Worm (Caenorhabditis elegans): ENCODE data around the gene F43H9.3.
A peak's percentile ranks its signal among the peaks of the same experiment; 100 is the strongest.

Gene F43H9.3

ce11 chrV:8024752-8025151 lies at the start of gene F43H9.3:
Gene F43H9.3 (minus strand): TSS chrV:8024940.
- TF ChIP-seq lin-35 (GFP tag; optimal IDR thresholded peaks at IDR 0.05) (peak; percentile 29 to 58), snu-23 (GFP tag; optimal IDR thresholded peaks at IDR 0.05) (peak; percentile 19), blmp-1 (tag; optimal IDR thresholded peaks at IDR 0.05) (no peak), dpl-1 (GFP tag; optimal IDR thresholded peaks at IDR 0.05) (peak in 2 of 3 experiments; percentile 47 to 60), F16B12.6 (tag; optimal IDR thresholded peaks at IDR 0.05) (peak; percentile 80), nhr-11 (tag; optimal IDR thresholded peaks at IDR 0.05) (no peak), sptf-1 (tag; optimal IDR thresholded peaks at IDR 0.05) (no peak), efl-1 (optimal IDR thresholded peaks at IDR 0.05) (peak; percentile 62 to 70), efl-1 (GFP tag; optimal IDR thresholded peaks at IDR 0.05 in 1 of 2) (peak; percentile 61 to 79), mdl-1 (tag; optimal IDR thresholded peaks at IDR 0.05) (peak in 1 of 2 experiments; percentile 17), nhr-76 (tag; optimal IDR thresholded peaks at IDR 0.05) (no peak), unc-130 (tag; optimal IDR thresholded peaks at IDR 0.05) (peak; percentile 28), C16A3.4 (tag; optimal IDR thresholded peaks at IDR 0.05) (peak; percentile 55), lsy-2 (tag; optimal IDR thresholded peaks at IDR 0.05) (peak; percentile 28 to 95), nhr-28 (tag; optimal IDR thresholded peaks at IDR 0.05) (no peak), unc-98 (GFP tag; IDR thresholded peaks at IDR 0.05) (no peak)

ce11 chrV:8073162-8073561 lies 48.4 kb upstream of the F43H9.3 start:
- TF ChIP-seq sox-4 (tag; optimal IDR thresholded peaks at IDR 0.05) (no peak), nhr-85 (tag) (peak; percentile 85), nhr-20 (tag; optimal IDR thresholded peaks at IDR 0.05) (peak; percentile 29), snu-23 (GFP tag; optimal IDR thresholded peaks at IDR 0.05) (no peak), nhr-90 (tag; optimal IDR thresholded peaks at IDR 0.05; ENCODE audit: poor library complexity) (no peak), elt-3 (tag; optimal IDR thresholded peaks at IDR 0.05) (peak in 5 of 6 experiments; percentile 78 to 89 (median 86)), grh-1 (GFP tag; IDR thresholded peaks at IDR 0.05) (no peak), blmp-1 (tag; optimal IDR thresholded peaks at IDR 0.05) (peak; percentile 89), dsc-1 (tag; optimal IDR thresholded peaks at IDR 0.05) (peak; percentile 56)

ce11 chrV:8072047-8072446 lies 47.3 kb upstream of the F43H9.3 start, which contains the start of gene str-144:
Gene str-144 (minus strand): TSS chrV:8072147.
- TF ChIP-seq nhr-19 (GFP tag; conservative IDR thresholded peaks at IDR 0.05) (no peak), dsc-1 (tag; optimal IDR thresholded peaks at IDR 0.05) (peak; percentile 15)

- TF ChIP-seq lin-14 (GFP tag; optimal IDR thresholded peaks at IDR 0.05) (no peak), dsc-1 (tag; optimal IDR thresholded peaks at IDR 0.05) (no peak), rnt-1 (tag; optimal IDR thresholded peaks at IDR 0.05) (no peak), ets-5 (GFP tag; IDR thresholded peaks at IDR 0.05) (no peak), isw-1 (GFP tag; IDR thresholded peaks at IDR 0.05) (no peak), ztf-4 (tag; optimal IDR thresholded peaks at IDR 0.05) (no peak), ceh-88 (GFP tag; IDR thresholded peaks at IDR 0.05) (no peak), pqm-1 (tag; optimal IDR thresholded peaks at IDR 0.05) (no peak), nhr-11 (tag; optimal IDR thresholded peaks at IDR 0.05) (no peak), efl-3 (GFP tag; optimal IDR thresholded peaks at IDR 0.05) (no peak), elt-2 (tag; optimal IDR thresholded peaks at IDR 0.05) (no peak), elt-3 (tag; optimal IDR thresholded peaks at IDR 0.05) (no peak), unc-98 (GFP tag; IDR thresholded peaks at IDR 0.05) (no peak), snpc-4 (tag; optimal IDR thresholded peaks at IDR 0.05) (no peak), pag-3 (tag; optimal IDR thresholded peaks at IDR 0.05; ENCODE audit: borderline replicate concordance, insufficient read depth) (no peak)
These were observed 44.9 kb upstream of the F43H9.3 start, which contains the start of gene str-143 for ce11 chrV:8069637-8070036. Gene str-143 (minus strand): TSS chrV:8069737.

ce11 chrV:8067800-8068199 lies 43.1 kb upstream of the F43H9.3 start, which contains the start of gene str-140:
Gene str-140 (minus strand): TSS chrV:8067900.
- TF ChIP-seq C34B4.2 (tag; optimal IDR thresholded peaks at IDR 0.05) (no peak), snpc-4 (tag; optimal IDR thresholded peaks at IDR 0.05) (no peak), hpl-2 (GFP tag; optimal IDR thresholded peaks at IDR 0.05) (no peak), fos-1 (tag; optimal IDR thresholded peaks at IDR 0.05) (no peak), aly-2 (tag; optimal IDR thresholded peaks at IDR 0.05) (no peak), ama-1 (optimal IDR thresholded peaks at IDR 0.05) (no peak), nhr-84 (tag; optimal IDR thresholded peaks at IDR 0.05) (no peak), sptf-1 (tag; optimal IDR thresholded peaks at IDR 0.05) (no peak), blmp-1 (tag; optimal IDR thresholded peaks at IDR 0.05) (no peak), lin-35 (GFP tag; optimal IDR thresholded peaks at IDR 0.05) (no peak), nhr-11 (tag; optimal IDR thresholded peaks at IDR 0.05) (no peak), rnt-1 (tag; optimal IDR thresholded peaks at IDR 0.05) (no peak), hlh-4 (tag; optimal IDR thresholded peaks at IDR 0.05) (no peak), nhr-71 (tag; optimal IDR thresholded peaks at IDR 0.05) (no peak), nhr-77 (tag; optimal IDR thresholded peaks at IDR 0.05) (no peak), fkh-10 (GFP tag; optimal IDR thresholded peaks at IDR 0.05) (no peak), nhr-20 (tag; optimal IDR thresholded peaks at IDR 0.05) (no peak), egl-27 (tag; optimal IDR thresholded peaks at IDR 0.05) (no peak), pqm-1 (tag; optimal IDR thresholded peaks at IDR 0.05) (no peak)

Data from whole organism, L1 larva.